Comparison of ENCODE assay signal across 3 fruit fly cellular contexts in the genomic region with DNA sequence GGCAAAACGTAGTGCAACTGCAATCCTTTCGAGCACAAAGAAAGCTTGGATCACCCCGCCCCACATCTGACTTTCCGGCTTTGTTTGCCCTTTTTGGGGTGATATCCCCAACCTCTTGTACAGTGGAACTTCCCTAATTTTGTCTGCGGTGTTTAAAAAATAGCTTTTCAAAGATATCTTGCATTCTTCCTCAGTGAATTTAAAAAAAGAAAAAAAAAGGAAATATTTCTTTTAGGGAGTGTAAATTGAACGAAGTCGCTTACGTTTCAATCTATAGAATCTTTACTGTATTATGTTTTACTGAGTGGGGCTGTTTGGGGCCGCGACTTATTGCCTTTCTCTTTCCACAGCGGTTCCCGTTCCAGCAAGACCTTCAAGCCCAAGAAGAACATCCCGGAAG.
TF ChIP-seq lines count a peak whose summit lies in the region.

No protein-coding gene starts in this region.

TF ChIP-seq in whole organism, embryonic, 481 proteins besides CTCF, POLR2A, EP300 and RAD21 (continued from another document and continues in another):
- TF ChIP-seq so (GFP tag; IDR thresholded peaks at IDR 0.05; lab: Robert Waterston, UW) (peak; percentile 60; the same call in 1 of the 3 replicates), CG16863 (GFP tag; optimal IDR thresholded peaks at IDR 0.05; lab: Kevin White, UChicago) (peak; percentile 47), CG31441 (GFP tag; IDR thresholded peaks at IDR 0.05; lab: Robert Waterston, UW) (peak; percentile 56), tap (tag; optimal IDR thresholded peaks at IDR 0.05; lab: Kevin White, UChicago) (peak; percentile 51), CG17829 (tag; optimal IDR thresholded peaks at IDR 0.05; lab: Kevin White, UChicago) (peak; percentile 41), fd96Cb (tag; optimal IDR thresholded peaks at IDR 0.05; lab: Kevin White, UChicago) (peak; percentile 54), CG13424 (tag; optimal IDR thresholded peaks at IDR 0.05; lab: Kevin White, UChicago) (peak; percentile 66), croc (GFP tag; conservative IDR thresholded peaks at IDR 0.05; lab: Robert Waterston, UW) (peak; percentile 32; the same call in 2 of the 3 replicates), sr (GFP tag; IDR thresholded peaks at IDR 0.05; lab: Robert Waterston, UW) (no peak), pho (GFP tag; optimal IDR thresholded peaks at IDR 0.05; lab: Kevin White, UChicago) (peak; percentile 62), CG3995 (GFP tag; optimal IDR thresholded peaks at IDR 0.05; lab: Kevin White, UChicago) (no peak), salm (tag; optimal IDR thresholded peaks at IDR 0.05; lab: Kevin White, UChicago) (peak; percentile 17), CG3281 (GFP tag; optimal IDR thresholded peaks at IDR 0.05; lab: Kevin White, UChicago) (peak; percentile 48), CG18262 (tag; optimal IDR thresholded peaks at IDR 0.05; lab: Kevin White, UChicago) (peak; percentile 59), Nf-YB (GFP tag; optimal IDR thresholded peaks at IDR 0.05; lab: Kevin White, UChicago) (peak; percentile 17), CG14050 (GFP tag; IDR thresholded peaks at IDR 0.05; lab: Robert Waterston, UW) (peak; percentile 51), Trl (optimal IDR thresholded peaks at IDR 0.05; lab: Kevin White, UChicago) (no peak), Trl (GFP tag; optimal IDR thresholded peaks at IDR 0.05; lab: Kevin White, UChicago) (peak; percentile 29), slou (GFP tag; optimal IDR thresholded peaks at IDR 0.05; lab: Kevin White, UChicago) (peak; percentile 17), gt (GFP tag; IDR thresholded peaks at IDR 0.05; lab: Robert Waterston, UW) (peak; percentile 29; the same call in 1 of the 2 replicates), tx (GFP tag; optimal IDR thresholded peaks at IDR 0.05; lab: Kevin White, UChicago) (peak; percentile 52), CG7372 (GFP tag; IDR thresholded peaks at IDR 0.05; lab: Robert Waterston, UW) (peak; percentile 72), Camta (GFP tag; optimal IDR thresholded peaks at IDR 0.05; lab: Kevin White, UChicago) (peak; percentile 69), Pdp1 (GFP tag; optimal IDR thresholded peaks at IDR 0.05; lab: Kevin White, UChicago) (peak; percentile 67 to 75), CG4424 (GFP tag; optimal IDR thresholded peaks at IDR 0.05; lab: Kevin White, UChicago) (peak; percentile 41), CG6813 (GFP tag; optimal IDR thresholded peaks at IDR 0.05; lab: Kevin White, UChicago) (peak; percentile 48), Side (GFP tag; optimal IDR thresholded peaks at IDR 0.05; lab: Kevin White, UChicago) (peak; percentile 5), Hr51 (GFP tag; optimal IDR thresholded peaks at IDR 0.05; lab: Kevin White, UChicago) (no peak), Optix (GFP tag; IDR thresholded peaks at IDR 0.05; lab: Robert Waterston, UW) (no peak), CG2120 (GFP tag; optimal IDR thresholded peaks at IDR 0.05; lab: Kevin White, UChicago) (peak; percentile 81), Antp (GFP tag; optimal IDR thresholded peaks at IDR 0.05; lab: Kevin White, UChicago) (peak; percentile 56), Eip74EF (GFP tag; optimal IDR thresholded peaks at IDR 0.05; lab: Kevin White, UChicago) (peak in 1 of 2 experiments; percentile 40), Rfx (GFP tag; IDR thresholded peaks at IDR 0.05; lab: Robert Waterston, UW) (peak; percentile 84), CG4730 (GFP tag; IDR thresholded peaks at IDR 0.05; lab: Robert Waterston, UW) (peak; percentile 48), CG18619 (GFP tag; optimal IDR thresholded peaks at IDR 0.05; lab: Kevin White, UChicago) (peak; percentile 30), ERR (GFP tag; optimal IDR thresholded peaks at IDR 0.05; lab: Kevin White, UChicago) (peak; percentile 48), Aef1 (GFP tag; IDR thresholded peaks at IDR 0.05; lab: Robert Waterston, UW) (peak; percentile 66), dysf (GFP tag; IDR thresholded peaks at IDR 0.05; lab: Robert Waterston, UW) (peak; percentile 84), CG32772 (GFP tag; IDR thresholded peaks at IDR 0.05; lab: Robert Waterston, UW) (peak; percentile 79), NFAT (GFP tag; IDR thresholded peaks at IDR 0.05; lab: Robert Waterston, UW) (peak; percentile 70; the same call in 1 of the 2 replicates), Bteb2 (GFP tag; optimal IDR thresholded peaks at IDR 0.05; lab: Kevin White, UChicago) (peak; percentile 34), luna (GFP tag; optimal IDR thresholded peaks at IDR 0.05; lab: Kevin White, UChicago) (peak; percentile 37)

TF ChIP-seq in whole organism, prepupa, 60 proteins besides CTCF, POLR2A, EP300 and RAD21 (continued from another document):
- peak; percentile 24 for TF ChIP-seq CG11762 (GFP tag; optimal IDR thresholded peaks at IDR 0.05; lab: Kevin White, UChicago; ENCODE audit: insufficient read depth)
- TF ChIP-seq CG6163 (GFP tag; IDR thresholded peaks at IDR 0.05; lab: Robert Waterston, UW): peak; percentile 86
- TF ChIP-seq CG8319 (GFP tag; optimal IDR thresholded peaks at IDR 0.05; lab: Kevin White, UChicago): peak; percentile 61
- TF ChIP-seq CG4318 (GFP tag; optimal IDR thresholded peaks at IDR 0.05; lab: Kevin White, UChicago): no peak
- peak; percentile 84 for TF ChIP-seq cyc (GFP tag; optimal IDR thresholded peaks at IDR 0.05; lab: Kevin White, UChicago)
- peak; percentile 79 for TF ChIP-seq Smox (GFP tag; optimal IDR thresholded peaks at IDR 0.05; lab: Kevin White, UChicago)
- peak; percentile 24 for TF ChIP-seq CG6808 (GFP tag; optimal IDR thresholded peaks at IDR 0.05; lab: Kevin White, UChicago)
- TF ChIP-seq topi (GFP tag; optimal IDR thresholded peaks at IDR 0.05; lab: Kevin White, UChicago): peak; percentile 83
- TF ChIP-seq dac (GFP tag; optimal IDR thresholded peaks at IDR 0.05; lab: Kevin White, UChicago): no peak
- no peak for TF ChIP-seq CG6854 (GFP tag; optimal IDR thresholded peaks at IDR 0.05; lab: Kevin White, UChicago)
- peak; percentile 88 for TF ChIP-seq eg (GFP tag; IDR thresholded peaks at IDR 0.05; lab: Robert Waterston, UW)
- no peak for TF ChIP-seq CG32006 (GFP tag; optimal IDR thresholded peaks at IDR 0.05; lab: Kevin White, UChicago)
- TF ChIP-seq spab (GFP tag; optimal IDR thresholded peaks at IDR 0.05; lab: Kevin White, UChicago): no peak
- peak; percentile 88 for TF ChIP-seq Eip78C (GFP tag; lab: Kevin White, UChicago)
- TF ChIP-seq Eip75B (GFP tag; optimal IDR thresholded peaks at IDR 0.05; lab: Kevin White, UChicago): peak; percentile 85
- TF ChIP-seq Hr4 (GFP tag; optimal IDR thresholded peaks at IDR 0.05; lab: Kevin White, UChicago): no peak
- peak; percentile 74 for TF ChIP-seq CG3919 (GFP tag; optimal IDR thresholded peaks at IDR 0.05; lab: Kevin White, UChicago)
- TF ChIP-seq ss (GFP tag; optimal IDR thresholded peaks at IDR 0.05; lab: Kevin White, UChicago): peak in 1 of 2 experiments; percentile 39
- peak; percentile 82; the same call in 1 of the 2 replicates for TF ChIP-seq CG15336 (GFP tag; IDR thresholded peaks at IDR 0.05; lab: Robert Waterston, UW)
- peak; percentile 84 for TF ChIP-seq Met (GFP tag; optimal IDR thresholded peaks at IDR 0.05; lab: Kevin White, UChicago)
- TF ChIP-seq acj6 (GFP tag; optimal IDR thresholded peaks at IDR 0.05; lab: Kevin White, UChicago): peak; percentile 72
- TF ChIP-seq OdsH (GFP tag; optimal IDR thresholded peaks at IDR 0.05; lab: Kevin White, UChicago): no peak
- peak; percentile 75 for TF ChIP-seq Sox14 (GFP tag; optimal IDR thresholded peaks at IDR 0.05; lab: Kevin White, UChicago)
- TF ChIP-seq pdm3 (GFP tag; optimal IDR thresholded peaks at IDR 0.05; lab: Kevin White, UChicago): peak; percentile 77
- peak; percentile 35; the same call in 1 of the 2 replicates for TF ChIP-seq CG11294 (GFP tag; IDR thresholded peaks at IDR 0.05; lab: Robert Waterston, UW)
- peak; percentile 61 for TF ChIP-seq CG3032 (tag; optimal IDR thresholded peaks at IDR 0.05; lab: Kevin White, UChicago)
- TF ChIP-seq Ets21C (GFP tag; optimal IDR thresholded peaks at IDR 0.05; lab: Kevin White, UChicago): peak; percentile 73
- TF ChIP-seq Ets96B (tag; optimal IDR thresholded peaks at IDR 0.05; lab: Kevin White, UChicago): peak; percentile 55
- peak; percentile 61 for TF ChIP-seq net (GFP tag; optimal IDR thresholded peaks at IDR 0.05; lab: Kevin White, UChicago)
- TF ChIP-seq CG34406 (GFP tag; optimal IDR thresholded peaks at IDR 0.05; lab: Kevin White, UChicago): peak; percentile 72
- TF ChIP-seq CG8632 (GFP tag; optimal IDR thresholded peaks at IDR 0.05; lab: Kevin White, UChicago): peak; percentile 71
- peak; percentile 68 for TF ChIP-seq CG11902 (GFP tag; optimal IDR thresholded peaks at IDR 0.05; lab: Kevin White, UChicago)
- TF ChIP-seq achi (GFP tag; optimal IDR thresholded peaks at IDR 0.05; lab: Kevin White, UChicago): peak; percentile 69

TF ChIP-seq in whole organism, wandering third instar larva, 38 proteins besides CTCF, POLR2A, EP300 and RAD21 (continued from another document):
- TF ChIP-seq foxo (GFP tag; optimal IDR thresholded peaks at IDR 0.05; lab: Kevin White, UChicago) (peak; percentile 44 to 86), Dfd (GFP tag; optimal IDR thresholded peaks at IDR 0.05; lab: Kevin White, UChicago) (no peak), psq (GFP tag; optimal IDR thresholded peaks at IDR 0.05; lab: Kevin White, UChicago) (peak; percentile 70), lola (GFP tag; optimal IDR thresholded peaks at IDR 0.05; lab: Kevin White, UChicago) (no peak), br (GFP tag; optimal IDR thresholded peaks at IDR 0.05; lab: Kevin White, UChicago) (peak; percentile 76), tai (GFP tag; optimal IDR thresholded peaks at IDR 0.05; lab: Kevin White, UChicago) (no peak), dsf (GFP tag; optimal IDR thresholded peaks at IDR 0.05; lab: Kevin White, UChicago; ENCODE audit: borderline replicate concordance) (no peak), fru (GFP tag; optimal IDR thresholded peaks at IDR 0.05; lab: Kevin White, UChicago) (peak; percentile 85), Rel (GFP tag; optimal IDR thresholded peaks at IDR 0.05; lab: Kevin White, UChicago) (no peak), Rel (tag; optimal IDR thresholded peaks at IDR 0.05; lab: Kevin White, UChicago) (peak; percentile 47), Jra (GFP tag; optimal IDR thresholded peaks at IDR 0.05; lab: Kevin White, UChicago) (no peak), GATAd (GFP tag; optimal IDR thresholded peaks at IDR 0.05; lab: Kevin White, UChicago) (no peak), Hr78 (GFP tag; optimal IDR thresholded peaks at IDR 0.05; lab: Kevin White, UChicago) (no peak)
